Comparison of ENCODE assay signal across 5 worm cellular contexts in genomic region chrIV:10191498-10191897, ce11.
TF ChIP-seq lines count a peak whose summit lies in the region.

No protein-coding gene starts in this region.

TF ChIP-seq in whole organism, L1 larva, 84 proteins besides CTCF, POLR2A, EP300 and RAD21:
- no peak for TF ChIP-seq ceh-82 (tag; optimal IDR thresholded peaks at IDR 0.05; lab: Kevin White, UChicago)
- TF ChIP-seq fkh-10 (GFP tag; optimal IDR thresholded peaks at IDR 0.05; lab: Kevin White, UChicago) = peak; percentile 79
- TF ChIP-seq ceh-63 (GFP tag; optimal IDR thresholded peaks at IDR 0.05; lab: Kevin White, UChicago) = no peak
- peak; percentile 20 for TF ChIP-seq lin-14 (GFP tag; optimal IDR thresholded peaks at IDR 0.05; lab: Kevin White, UChicago)

TF ChIP-seq in whole organism, L3 larva, 47 proteins besides CTCF, POLR2A, EP300 and RAD21:
- no peak for TF ChIP-seq ceh-16 (tag; optimal IDR thresholded peaks at IDR 0.05; lab: Kevin White, UChicago)
- no peak for TF ChIP-seq nhr-23 (tag; optimal IDR thresholded peaks at IDR 0.05; lab: Kevin White, UChicago)
- peak; percentile 84 for TF ChIP-seq fkh-10 (GFP tag; optimal IDR thresholded peaks at IDR 0.05; lab: Kevin White, UChicago)
- no peak for TF ChIP-seq nhr-28 (tag; optimal IDR thresholded peaks at IDR 0.05; lab: Kevin White, UChicago)
- TF ChIP-seq nhr-11 (tag; optimal IDR thresholded peaks at IDR 0.05; lab: Kevin White, UChicago) = no peak
- TF ChIP-seq ztf-11 (tag; optimal IDR thresholded peaks at IDR 0.05; lab: Kevin White, UChicago) = no peak
TF ChIP-seq in whole organism, L3 larva: peak in this region for 1.

TF ChIP-seq in whole organism, L4 larva, 104 proteins besides CTCF, POLR2A, EP300 and RAD21:
- no peak for TF ChIP-seq daf-8 (GFP tag; IDR thresholded peaks at IDR 0.05; lab: Robert Waterston, UW)
- TF ChIP-seq sdz-12 (GFP tag; optimal IDR thresholded peaks at IDR 0.05; lab: Kevin White, UChicago) = no peak
- TF ChIP-seq lin-13 (GFP tag; optimal IDR thresholded peaks at IDR 0.05; lab: Kevin White, UChicago) = no peak
- TF ChIP-seq lin-39 (tag; optimal IDR thresholded peaks at IDR 0.05; lab: Kevin White, UChicago) = no peak
- no peak for TF ChIP-seq mes-2 (tag; optimal IDR thresholded peaks at IDR 0.05; lab: Kevin White, UChicago; ENCODE audit: poor library complexity, severe bottlenecking)
- peak; percentile 55 for TF ChIP-seq fkh-10 (GFP tag; optimal IDR thresholded peaks at IDR 0.05; lab: Kevin White, UChicago)
- peak in 1 of 2 experiments; percentile 88 for TF ChIP-seq unc-62 (GFP tag; optimal IDR thresholded peaks at IDR 0.05 in 1 of 2; lab: Kevin White, UChicago)
- no peak for TF ChIP-seq unc-62 (tag; optimal IDR thresholded peaks at IDR 0.05; lab: Kevin White, UChicago)
- TF ChIP-seq F49E8.2 (tag; optimal IDR thresholded peaks at IDR 0.05; lab: Kevin White, UChicago; ENCODE audit: borderline replicate concordance) = no peak

TF ChIP-seq in whole organism, late embryonic, 69 proteins besides CTCF, POLR2A, EP300 and RAD21:
- TF ChIP-seq tbx-7 (tag; optimal IDR thresholded peaks at IDR 0.05; lab: Kevin White, UChicago) (no peak), C38D4.7 (GFP tag; optimal IDR thresholded peaks at IDR 0.05; lab: Kevin White, UChicago) (no peak), pros-1 (tag; optimal IDR thresholded peaks at IDR 0.05; lab: Kevin White, UChicago) (no peak), unc-42 (tag; optimal IDR thresholded peaks at IDR 0.05; lab: Kevin White, UChicago) (peak; percentile 82), ceh-34 (tag; optimal IDR thresholded peaks at IDR 0.05; lab: Kevin White, UChicago) (no peak)

TF ChIP-seq in whole organism, mixed stage, embryonic, 35 proteins besides CTCF, POLR2A, EP300 and RAD21:
- peak; percentile 77 for TF ChIP-seq ces-1 (GFP tag; optimal IDR thresholded peaks at IDR 0.05; lab: Kevin White, UChicago)
- no peak for TF ChIP-seq nhr-76 (tag; optimal IDR thresholded peaks at IDR 0.05; lab: Kevin White, UChicago)
TF ChIP-seq in whole organism, mixed stage, embryonic: peak in this region for 1.

Comparison
In these comparisons a context has a peak if more than half of its experiments do, and no peak if none do; other contexts are left out.
1. Of the 29 proteins assayed by ChIP-seq in both whole organism, L4 larva and whole organism, L1 larva: peak only in whole organism, L4 larva: none; only in whole organism, L1 larva: none; in both: fkh-10; in neither: 27; mixed calls (peak in some experiments, not most) for 1.